Worm (Caenorhabditis elegans): ENCODE results near the gene Y42G9A.1.

Gene Y42G9A.1

DNA sequence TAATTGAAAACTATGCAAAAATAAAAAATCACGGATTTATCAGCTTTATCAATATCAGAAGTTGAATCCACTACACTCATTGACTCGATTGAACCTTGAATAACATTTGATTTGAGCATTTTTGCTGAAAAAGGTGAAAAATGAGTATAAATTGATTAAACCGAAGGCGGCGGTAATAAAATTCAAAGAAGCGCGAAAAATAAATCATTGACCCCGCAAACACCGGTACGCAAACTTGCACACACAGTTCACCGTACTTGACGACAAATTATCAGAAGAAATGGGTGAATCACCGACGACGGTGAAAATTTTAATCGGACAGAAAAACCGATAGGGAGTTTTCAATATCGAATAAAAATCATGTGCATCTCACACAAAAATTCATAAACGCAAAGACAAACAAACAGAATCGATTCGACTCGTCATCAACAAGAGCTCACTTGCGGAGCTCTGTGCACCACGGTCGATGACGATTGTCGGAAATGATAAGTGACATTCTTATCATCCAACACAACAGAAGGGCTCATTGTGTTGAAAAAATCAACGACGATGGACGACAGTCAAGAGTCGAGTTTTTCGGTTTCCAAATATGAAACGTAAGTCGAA is at the start of gene Y42G9A.1, which contains the start of gene wht-7:
TSS of gene Y42G9A.1 (plus strand) at position 495 of the 606 bp plus-strand sequence.
TSS of gene wht-7 (minus strand) at position 131 of the 606 bp plus-strand sequence.
- TF ChIP-seq med-1 (GFP tag; optimal IDR thresholded peaks at IDR 0.05; ENCODE audit: insufficient read depth): no peak
- TF ChIP-seq tab-1 (GFP tag; IDR thresholded peaks at IDR 0.05): no peak
- TF ChIP-seq flt-1 (GFP tag; IDR thresholded peaks at IDR 0.05): no peak
- TF ChIP-seq T22C8.4 (GFP tag; IDR thresholded peaks at IDR 0.05): no peak
- no peak for TF ChIP-seq ztf-23 (GFP tag; IDR thresholded peaks at IDR 0.05)
- no peak for TF ChIP-seq klf-2 (GFP tag; conservative IDR thresholded peaks at IDR 0.05)

- TF ChIP-seq cog-1 (tag; optimal IDR thresholded peaks at IDR 0.05) (no peak), flt-1 (GFP tag; IDR thresholded peaks at IDR 0.05) (no peak), T22C8.4 (GFP tag; IDR thresholded peaks at IDR 0.05) (no peak), ref-1 (GFP tag; conservative IDR thresholded peaks at IDR 0.05) (no peak), ztf-29 (GFP tag; IDR thresholded peaks at IDR 0.05) (no peak), klf-2 (GFP tag; conservative IDR thresholded peaks at IDR 0.05) (no peak), tab-1 (GFP tag; IDR thresholded peaks at IDR 0.05) (no peak), ztf-23 (GFP tag; IDR thresholded peaks at IDR 0.05) (no peak), med-1 (GFP tag; optimal IDR thresholded peaks at IDR 0.05; ENCODE audit: insufficient read depth) (no peak)
Observed at ce11 chrIII:6102762-6103161, 47.0 kb upstream of the Y42G9A.1 start, which contains the start of gene C05D10.4. Gene C05D10.4 (minus strand): TSS chrIII:6102862.

- TF ChIP-seq flt-1 (GFP tag; IDR thresholded peaks at IDR 0.05) (no peak), tab-1 (GFP tag; IDR thresholded peaks at IDR 0.05) (no peak), ztf-29 (GFP tag; IDR thresholded peaks at IDR 0.05) (no peak), klf-2 (GFP tag; conservative IDR thresholded peaks at IDR 0.05) (no peak), T22C8.4 (GFP tag; IDR thresholded peaks at IDR 0.05) (no peak), ref-1 (GFP tag; conservative IDR thresholded peaks at IDR 0.05) (no peak), ztf-23 (GFP tag; IDR thresholded peaks at IDR 0.05) (no peak), cog-1 (tag; optimal IDR thresholded peaks at IDR 0.05) (no peak), med-1 (GFP tag; optimal IDR thresholded peaks at IDR 0.05; ENCODE audit: insufficient read depth) (no peak)
Observed at ce11 chrIII:6105897-6106296, 43.9 kb upstream of the Y42G9A.1 start.

ce11 chrIII:6110187-6110586 is 39.6 kb upstream of the Y42G9A.1 start:
- TF ChIP-seq klf-2 (GFP tag; conservative IDR thresholded peaks at IDR 0.05) (no peak), cog-1 (tag; optimal IDR thresholded peaks at IDR 0.05) (no peak), T22C8.4 (GFP tag; IDR thresholded peaks at IDR 0.05) (no peak), med-1 (GFP tag; optimal IDR thresholded peaks at IDR 0.05; ENCODE audit: insufficient read depth) (no peak), flt-1 (GFP tag; IDR thresholded peaks at IDR 0.05) (no peak), tab-1 (GFP tag; IDR thresholded peaks at IDR 0.05) (no peak), ztf-29 (GFP tag; IDR thresholded peaks at IDR 0.05) (no peak), ztf-23 (GFP tag; IDR thresholded peaks at IDR 0.05) (no peak), ref-1 (GFP tag; conservative IDR thresholded peaks at IDR 0.05) (no peak)

DNA sequence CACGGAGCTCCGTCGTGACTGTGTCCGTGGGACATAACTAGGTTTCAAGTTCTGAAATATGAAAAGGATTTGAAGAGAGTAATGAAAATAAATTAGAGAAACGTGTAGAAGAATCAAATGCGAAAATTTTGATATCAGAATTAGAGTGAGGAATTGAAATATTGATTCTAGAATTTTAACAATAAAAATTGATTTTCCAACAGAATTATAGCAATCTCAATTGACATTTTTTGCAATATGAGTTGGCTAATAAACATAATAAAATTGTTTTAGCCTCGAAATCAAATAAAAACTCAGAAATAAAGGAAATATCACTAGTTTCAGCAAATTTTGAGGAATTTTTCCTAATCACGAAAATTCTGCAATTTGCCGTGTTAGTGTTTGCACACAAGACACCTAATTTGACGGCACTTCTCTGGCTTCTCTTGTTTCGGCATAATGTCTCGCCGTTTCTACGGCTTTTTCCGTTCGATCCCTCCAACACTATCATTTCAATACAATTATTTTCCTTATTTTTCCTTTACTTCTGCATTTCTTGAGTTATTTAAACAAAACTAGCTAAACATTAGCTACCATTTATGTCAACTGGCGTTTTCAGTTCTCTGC is 33.4 kb upstream of the Y42G9A.1 start, which contains the start of gene nmt-1:
TSS of gene nmt-1 (minus strand) at position 51 of the 606 bp plus-strand sequence.
- no peak for TF ChIP-seq tab-1 (GFP tag; IDR thresholded peaks at IDR 0.05)
- TF ChIP-seq med-1 (GFP tag; optimal IDR thresholded peaks at IDR 0.05; ENCODE audit: insufficient read depth): no peak
- no peak for TF ChIP-seq ztf-29 (GFP tag; IDR thresholded peaks at IDR 0.05)
- no peak for TF ChIP-seq flt-1 (GFP tag; IDR thresholded peaks at IDR 0.05)
- TF ChIP-seq cog-1 (tag; optimal IDR thresholded peaks at IDR 0.05): no peak
- TF ChIP-seq T22C8.4 (GFP tag; IDR thresholded peaks at IDR 0.05): no peak

DNA sequence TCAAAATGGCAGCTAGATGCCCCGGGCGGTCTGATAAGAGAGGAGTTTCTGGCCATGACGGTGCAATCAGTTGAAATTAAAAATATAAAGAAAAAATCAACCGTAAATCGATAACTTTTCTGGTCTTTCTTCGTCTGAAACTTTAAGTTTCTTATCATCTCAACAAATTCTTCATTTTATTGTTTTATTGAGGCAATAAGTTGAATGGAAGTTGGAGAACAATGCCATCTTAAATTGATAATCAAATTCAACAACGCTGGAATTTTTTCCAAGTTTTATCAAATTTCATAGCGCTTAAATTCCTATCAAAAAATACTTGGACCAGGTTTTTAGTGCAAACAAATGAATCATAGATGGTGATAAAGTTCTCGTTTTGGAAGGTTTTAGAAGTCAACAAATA is 32.8 kb upstream of the Y42G9A.1 start:
- TF ChIP-seq ztf-29 (GFP tag; IDR thresholded peaks at IDR 0.05) (no peak), tab-1 (GFP tag; IDR thresholded peaks at IDR 0.05) (no peak)

DNA sequence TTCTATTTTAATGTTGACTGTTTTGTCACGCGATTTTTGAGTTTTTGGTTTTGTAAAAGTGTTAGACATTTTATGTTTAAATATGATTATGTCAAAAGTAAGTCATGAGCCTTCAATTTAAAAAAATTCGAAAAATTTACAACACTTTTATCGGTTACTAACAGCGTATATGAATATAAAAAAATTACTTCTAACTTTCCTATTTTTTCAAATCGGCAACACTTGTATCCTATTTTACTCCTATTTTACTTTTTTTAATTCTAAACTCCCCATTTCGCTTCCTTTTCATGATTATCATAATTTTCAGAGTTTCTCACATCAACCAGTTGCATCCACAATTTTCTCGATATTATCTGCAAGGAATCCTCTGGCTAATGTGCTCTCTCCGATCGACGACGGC is 31.4 kb upstream of the Y42G9A.1 start, which contains the start of gene kin-18:
TSS of gene kin-18 (plus strand) at position 301 of the 400 bp plus-strand sequence.
- TF ChIP-seq ztf-29 (GFP tag; IDR thresholded peaks at IDR 0.05) (no peak), tab-1 (GFP tag; IDR thresholded peaks at IDR 0.05) (no peak), flt-1 (GFP tag; IDR thresholded peaks at IDR 0.05) (no peak), med-1 (GFP tag; optimal IDR thresholded peaks at IDR 0.05; ENCODE audit: insufficient read depth) (no peak), cog-1 (tag; optimal IDR thresholded peaks at IDR 0.05) (no peak), klf-2 (GFP tag; conservative IDR thresholded peaks at IDR 0.05) (no peak), T22C8.4 (GFP tag; IDR thresholded peaks at IDR 0.05) (no peak), ztf-23 (GFP tag; IDR thresholded peaks at IDR 0.05) (no peak), ref-1 (GFP tag; conservative IDR thresholded peaks at IDR 0.05) (no peak)

DNA sequence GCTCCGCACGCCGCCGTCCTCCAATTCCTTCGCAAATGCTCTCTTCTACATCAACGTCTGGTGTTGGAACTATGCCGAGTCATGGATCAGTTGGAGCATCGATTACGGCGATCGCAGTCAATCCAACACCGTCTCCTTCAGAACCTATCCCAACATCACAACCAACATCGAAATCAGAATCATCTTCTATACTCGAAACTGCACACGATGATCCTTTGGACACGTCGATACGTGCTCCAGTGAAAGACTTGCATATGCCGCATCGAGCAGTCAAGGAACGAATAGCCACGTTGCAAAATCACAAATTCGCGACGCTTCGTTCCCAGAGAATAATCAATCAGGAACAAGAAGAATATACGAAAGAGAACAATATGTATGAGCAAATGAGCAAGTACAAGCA is 28.8 kb upstream of the Y42G9A.1 start:
- no peak for TF ChIP-seq tab-1 (GFP tag; IDR thresholded peaks at IDR 0.05)
- no peak for TF ChIP-seq klf-2 (GFP tag; conservative IDR thresholded peaks at IDR 0.05)
- TF ChIP-seq flt-1 (GFP tag; IDR thresholded peaks at IDR 0.05): no peak
- TF ChIP-seq med-1 (GFP tag; optimal IDR thresholded peaks at IDR 0.05; ENCODE audit: insufficient read depth): no peak
- TF ChIP-seq ref-1 (GFP tag; conservative IDR thresholded peaks at IDR 0.05): no peak

ce11 chrIII:6123647-6124046 is 26.1 kb upstream of the Y42G9A.1 start:
- no peak for TF ChIP-seq cog-1 (tag; optimal IDR thresholded peaks at IDR 0.05)
- 0 out of 2 replicates have a peak, but pooled peaks have one; percentile 35 for TF ChIP-seq flt-1 (GFP tag; IDR thresholded peaks at IDR 0.05)

ce11 chrIII:6132068-6132467 is 17.7 kb upstream of the Y42G9A.1 start:
- TF ChIP-seq klf-2 (GFP tag; conservative IDR thresholded peaks at IDR 0.05) (no peak), T22C8.4 (GFP tag; IDR thresholded peaks at IDR 0.05) (no peak), tab-1 (GFP tag; IDR thresholded peaks at IDR 0.05) (no peak), ztf-29 (GFP tag; IDR thresholded peaks at IDR 0.05) (no peak), cog-1 (tag; optimal IDR thresholded peaks at IDR 0.05) (no peak), med-1 (GFP tag; optimal IDR thresholded peaks at IDR 0.05; ENCODE audit: insufficient read depth) (no peak), ztf-23 (GFP tag; IDR thresholded peaks at IDR 0.05) (no peak), flt-1 (GFP tag; IDR thresholded peaks at IDR 0.05) (no peak), ref-1 (GFP tag; conservative IDR thresholded peaks at IDR 0.05) (no peak)
